Worm (Caenorhabditis elegans) whole organism, mixed stage, embryonic: Measurements from ENCODE around the gene C33B4.2.

Source experiments
- lsy-2 ChIP-seq: fragments of 150-350 bp; optimal IDR thresholded peaks from 2 replicates; lab custom pipeline; 2014; ENCODE audit warnings: missing biosample characterization, missing genetic modification characterization
- tbx-8 ChIP-seq: fragments of 200-800 bp; sonication (Bioruptor generic); optimal IDR thresholded peaks from 2 replicates; lab custom pipeline; 2018; ENCODE audit warnings: mild to moderate bottlenecking, missing genetic modification characterization, moderate library complexity, missing compliant biosample characterization
- unc-39 ChIP-seq: fragments of 150-350 bp; optimal IDR thresholded peaks from 2 replicates; lab custom pipeline; 2014; ENCODE audit warnings: missing biosample characterization, missing genetic modification characterization
- unc-62 ChIP-seq: fragments of 150-350 bp; optimal IDR thresholded peaks from 2 replicates; lab custom pipeline; 2014; ENCODE audit warnings: missing biosample characterization, missing genetic modification reagents, missing genetic modification characterization

DNA sequence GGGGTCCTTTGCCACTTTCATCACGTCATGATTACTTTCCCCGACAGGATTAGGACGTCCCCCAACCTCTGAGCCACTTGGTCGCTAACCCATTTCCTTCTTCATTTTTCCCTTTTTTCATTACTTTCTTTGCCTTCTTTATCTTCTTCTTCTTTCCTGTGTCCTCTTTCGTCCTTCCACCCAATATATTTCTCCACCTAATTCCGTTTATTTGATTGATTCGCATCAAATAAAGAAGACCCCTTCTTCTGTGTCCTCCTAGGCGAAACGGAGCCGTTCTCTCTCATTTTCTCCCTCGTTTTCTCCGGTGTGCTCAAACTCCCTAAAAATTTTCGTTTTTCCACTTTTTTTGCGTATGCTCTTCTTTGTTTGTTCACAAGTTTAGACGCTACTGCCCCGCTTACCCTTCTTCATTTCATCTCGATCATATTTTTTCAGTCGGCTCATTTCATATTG, 37.8 kb upstream of the C33B4.2 start, which contains the start of gene C05D12.7:
- no peak for TF ChIP-seq unc-62
- TF ChIP-seq unc-39 = no peak
- no peak for TF ChIP-seq lsy-2 (tag; lab: Kevin White, UChicago)
- no peak for TF ChIP-seq tbx-8 (GFP tag; lab: Kevin White, UChicago)
